Worm (Caenorhabditis elegans) whole organism, L4 larva: ENCODE measurements around the gene C07A9.5.

ENCODE experiments used
- D1046.2 ChIP-seq: fragments of 200-800 bp; sonication (Bioruptor generic); IDR thresholded peaks from 2 replicates; pipeline ENCODE4 v1.3.6; 2022; ENCODE audit warnings: missing genetic modification characterization, missing compliant biosample characterization
- F10B5.3 ChIP-seq: sonication (generic microtip); optimal IDR thresholded peaks from 2 replicates; lab custom pipeline; 2016; ENCODE audit warnings: mild to moderate bottlenecking, missing genetic modification characterization, missing compliant biosample characterization
- R02D3.7 ChIP-seq: fragments of 150-350 bp; sonication (generic microtip); optimal IDR thresholded peaks from 3 replicates; lab custom pipeline; 2014; ENCODE audit warnings: missing biosample characterization, missing genetic modification characterization
- T20F7.1 ChIP-seq: fragments of 200-800 bp; sonication (Bioruptor generic); optimal IDR thresholded peaks from 2 replicates; lab custom pipeline; 2018; ENCODE audit warnings: mild to moderate bottlenecking, missing genetic modification characterization, missing compliant biosample characterization
- T26A8.4 ChIP-seq: fragments of 200-800 bp; sonication (Bioruptor generic); IDR thresholded peaks from 2 replicates; pipeline ENCODE4 v1.3.6; 2022; ENCODE audit warnings: missing genetic modification characterization, missing compliant biosample characterization
- ZK337.2 ChIP-seq: fragments of 200-800 bp; sonication (Bioruptor generic); IDR thresholded peaks from 2 replicates; pipeline ENCODE4 v1.3.6; 2022; ENCODE audit warnings: missing genetic modification reagents, missing genetic modification characterization, missing compliant biosample characterization
- aha-1 ChIP-seq: fragments of 150-350 bp; peaks from one replicate; lab custom pipeline; 2014; ENCODE audit warnings: missing biosample characterization, missing genetic modification characterization
- ces-1 ChIP-seq: fragments of 150-350 bp; sonication (generic microtip); optimal IDR thresholded peaks from 4 replicates; lab custom pipeline; 2014; ENCODE audit warnings: missing biosample characterization, missing genetic modification reagents, missing genetic modification characterization
- cey-2 ChIP-seq: sonication (generic microtip); optimal IDR thresholded peaks from 3 replicates; lab custom pipeline; 2017; ENCODE audit warnings: missing genetic modification characterization, mild to moderate bottlenecking, missing compliant biosample characterization, antibody characterized with exemption, borderline replicate concordance; ENCODE audit not compliant: insufficient read depth
- ctbp-1 ChIP-seq: fragments of 200-800 bp; sonication (Bioruptor generic); IDR thresholded peaks from 2 replicates; pipeline ENCODE4 v1.3.6; 2022; ENCODE audit warnings: missing genetic modification reagents, missing genetic modification characterization, missing compliant biosample characterization
- daf-16 ChIP-seq, 3 experiments: sonication (generic microtip); optimal IDR thresholded peaks; 2 replicates each; lab custom pipeline; 2016 to 2017; ENCODE audit warnings: missing genetic modification characterization in 3 of 3, missing genetic modification reagents in 3 of 3, mild to moderate bottlenecking in 2 of 3, missing compliant biosample characterization in 2 of 3, missing biosample characterization in 1 of 3, moderate library complexity in 1 of 3
- dmd-6 ChIP-seq: fragments of 200-800 bp; sonication (Bioruptor generic); IDR thresholded peaks from 2 replicates; pipeline ENCODE4 v1.3.6; 2022; ENCODE audit warnings: missing genetic modification reagents, missing genetic modification characterization, missing compliant biosample characterization
- dmd-9 ChIP-seq: fragments of 200-800 bp; sonication (Bioruptor generic); IDR thresholded peaks from 2 replicates; pipeline ENCODE4 v1.3.6; 2022; ENCODE audit warnings: missing genetic modification reagents, missing genetic modification characterization, missing compliant biosample characterization
- dpl-1 ChIP-seq: fragments of 150-350 bp; optimal IDR thresholded peaks from 2 replicates; lab custom pipeline; 2014; ENCODE audit warnings: missing biosample characterization, missing genetic modification reagents, missing genetic modification characterization
- dve-1 ChIP-seq: sonication (generic microtip); optimal IDR thresholded peaks from 2 replicates; lab custom pipeline; 2017; ENCODE audit warnings: antibody characterized with exemption, mild to moderate bottlenecking, missing genetic modification characterization, missing compliant biosample characterization; ENCODE audit not compliant: insufficient read depth
- gei-8 ChIP-seq: fragments of 200-800 bp; sonication (Bioruptor generic); optimal IDR thresholded peaks from 2 replicates; lab custom pipeline; 2018; ENCODE audit warnings: mild to moderate bottlenecking, missing genetic modification characterization, missing compliant biosample characterization
- hif-1 ChIP-seq, 2 experiments: sonication (generic microtip); optimal IDR thresholded peaks; 2 replicates each; lab custom pipeline; 2016 to 2017; ENCODE audit warnings: missing compliant biosample characterization in 2 of 2, missing genetic modification characterization in 2 of 2, missing genetic modification reagents in 2 of 2, missing genotype in 2 of 2, mild to moderate bottlenecking in 1 of 2
- hlh-11 ChIP-seq: fragments of 200-800 bp; sonication (Bioruptor generic); optimal IDR thresholded peaks from 2 replicates; lab custom pipeline; 2018; ENCODE audit warnings: mild to moderate bottlenecking, missing genetic modification characterization, missing compliant biosample characterization
- hlh-30 ChIP-seq: sonication (generic microtip); optimal IDR thresholded peaks from 2 replicates; lab custom pipeline; 2017; ENCODE audit warnings: antibody characterized with exemption, mild to moderate bottlenecking, missing genetic modification characterization, missing compliant biosample characterization; ENCODE audit not compliant: insufficient read depth
- jun-1 ChIP-seq: fragments of 150-350 bp; optimal IDR thresholded peaks from 2 replicates; lab custom pipeline; 2014; ENCODE audit warnings: missing biosample characterization, missing genetic modification reagents, missing genetic modification characterization
- lin-1 ChIP-seq: fragments of 200-800 bp; sonication (Bioruptor generic); IDR thresholded peaks from 2 replicates; pipeline ENCODE4 v1.3.6; 2022; ENCODE audit warnings: missing genetic modification reagents, missing genetic modification characterization, missing compliant biosample characterization
- lin-13 ChIP-seq: fragments of 150-350 bp; optimal IDR thresholded peaks from 2 replicates; lab custom pipeline; 2014; ENCODE audit warnings: missing biosample characterization, missing genetic modification reagents, missing genetic modification characterization
- lin-15B ChIP-seq: fragments of 150-350 bp; sonication (generic microtip); optimal IDR thresholded peaks from 3 replicates; lab custom pipeline; 2014; ENCODE audit warnings: missing biosample characterization, missing genetic modification characterization
- lin-29 ChIP-seq: fragments of 200-800 bp; sonication (Bioruptor generic); IDR thresholded peaks from 2 replicates; pipeline ENCODE4 v1.3.6; 2022; ENCODE audit warnings: missing genetic modification reagents, missing genetic modification characterization, missing compliant biosample characterization
- lin-38 ChIP-seq: fragments of 200-800 bp; sonication (Bioruptor generic); IDR thresholded peaks from 2 replicates; pipeline ENCODE4 v1.3.6; 2022; ENCODE audit warnings: missing genetic modification reagents, missing genetic modification characterization, missing compliant biosample characterization
- lsy-2 ChIP-seq, 2 experiments: fragments of 150-350 bp in 1 of 2; sonication (generic microtip) in 1 of 2; optimal IDR thresholded peaks; 2 replicates each; lab custom pipeline; 2014 to 2017; ENCODE audit warnings: missing biosample characterization in 2 of 2, missing genetic modification characterization in 2 of 2
- madf-9 ChIP-seq: fragments of 200-800 bp; sonication (Bioruptor generic); conservative IDR thresholded peaks from 2 replicates; pipeline ENCODE4 v1.3.6; 2022; ENCODE audit warnings: missing genetic modification reagents, missing genetic modification characterization, missing compliant biosample characterization
- mdl-1 ChIP-seq, 2 experiments: fragments of 150-350 bp in 1 of 2; sonication (generic microtip) in 1 of 2; optimal IDR thresholded peaks; 2 replicates each; lab custom pipeline; 2014 to 2017; ENCODE audit warnings: missing biosample characterization in 2 of 2, missing genetic modification characterization in 2 of 2
- mes-2 ChIP-seq: sonication (generic microtip); optimal IDR thresholded peaks from 2 replicates; lab custom pipeline; 2016; ENCODE audit warnings: missing genotype, mild to moderate bottlenecking, missing genetic modification characterization, missing compliant biosample characterization; ENCODE audit not compliant: poor library complexity, severe bottlenecking
- mxl-3 ChIP-seq: fragments of 200-800 bp; sonication (Bioruptor generic); optimal IDR thresholded peaks from 2 replicates; lab custom pipeline; 2018; ENCODE audit warnings: mild to moderate bottlenecking, missing genetic modification characterization, missing compliant biosample characterization
- nhr-11 ChIP-seq: fragments of 150-350 bp; optimal IDR thresholded peaks from 2 replicates; lab custom pipeline; 2014; ENCODE audit warnings: missing biosample characterization, missing genetic modification characterization
- nhr-111 ChIP-seq: fragments of 200-800 bp; sonication (Bioruptor generic); optimal IDR thresholded peaks from 2 replicates; lab custom pipeline; 2018; ENCODE audit warnings: mild to moderate bottlenecking, missing genetic modification characterization, missing compliant biosample characterization
- nhr-42 ChIP-seq: fragments of 200-800 bp; sonication (Bioruptor generic); IDR thresholded peaks from 2 replicates; pipeline ENCODE4 v1.3.6; 2022; ENCODE audit warnings: missing genetic modification characterization, missing compliant biosample characterization
- nhr-48 ChIP-seq: sonication (generic microtip); optimal IDR thresholded peaks from 2 replicates; lab custom pipeline; 2016; ENCODE audit warnings: mild to moderate bottlenecking, missing genetic modification characterization, missing compliant biosample characterization
- nhr-76 ChIP-seq: fragments of 150-350 bp; optimal IDR thresholded peaks from 2 replicates; lab custom pipeline; 2014; ENCODE audit warnings: missing biosample characterization, missing genetic modification characterization
- nhr-77 ChIP-seq: fragments of 150-350 bp; optimal IDR thresholded peaks from 2 replicates; lab custom pipeline; 2014; ENCODE audit warnings: missing biosample characterization, missing genetic modification characterization
- rbr-2 ChIP-seq: sonication (generic microtip); optimal IDR thresholded peaks from 2 replicates; lab custom pipeline; 2016; ENCODE audit warnings: missing genotype, missing genetic modification characterization, missing compliant biosample characterization
- saeg-2 ChIP-seq: fragments of 200-800 bp; sonication (Bioruptor generic); IDR thresholded peaks from 2 replicates; pipeline ENCODE4 v1.3.6; 2022; ENCODE audit warnings: missing genetic modification reagents, missing genetic modification characterization, missing compliant biosample characterization
- sdz-12 ChIP-seq: fragments of 200-800 bp; sonication (Bioruptor generic); optimal IDR thresholded peaks from 2 replicates; lab custom pipeline; 2018; ENCODE audit warnings: mild to moderate bottlenecking, missing genetic modification characterization, missing compliant biosample characterization
- skn-1 ChIP-seq: fragments of 150-350 bp; optimal IDR thresholded peaks from 2 replicates; lab custom pipeline; 2014; ENCODE audit warnings: missing biosample characterization, missing genetic modification characterization
- snpc-4 ChIP-seq: fragments of 150-350 bp; optimal IDR thresholded peaks from 2 replicates; lab custom pipeline; 2014; ENCODE audit warnings: missing biosample characterization, missing genetic modification characterization
- tag-97 ChIP-seq: fragments of 200-800 bp; sonication (Bioruptor generic); IDR thresholded peaks from 2 replicates; pipeline ENCODE4 v1.3.6; 2022; ENCODE audit warnings: missing genetic modification characterization, missing compliant biosample characterization
- tra-1 ChIP-seq: fragments of 200-800 bp; sonication (Bioruptor generic); IDR thresholded peaks from 2 replicates; pipeline ENCODE4 v1.3.6; 2022; ENCODE audit warnings: missing genetic modification reagents, missing genetic modification characterization, missing compliant biosample characterization
- unc-130 ChIP-seq: sonication (generic microtip); optimal IDR thresholded peaks from 2 replicates; lab custom pipeline; 2016; ENCODE audit warnings: missing genetic modification reagents, missing genetic modification characterization, missing compliant biosample characterization
- unc-62 ChIP-seq, 3 experiments: fragments of 150-350 bp in 1 of 3; sonication (generic microtip); optimal IDR thresholded peaks in 2 of 3; peaks in 1 of 3; 1 replicate in 1 of 3; 2 replicates in 2 of 3; lab custom pipeline; 2014 to 2017; ENCODE audit warnings: missing biosample characterization in 3 of 3, missing genetic modification characterization in 3 of 3, missing genetic modification reagents in 3 of 3, missing genotype in 1 of 3
- zag-1 ChIP-seq: fragments of 150-350 bp; optimal IDR thresholded peaks from 2 replicates; lab custom pipeline; 2014; ENCODE audit warnings: missing biosample characterization, missing genetic modification characterization
- zip-2 ChIP-seq: fragments of 150-350 bp; optimal IDR thresholded peaks from 2 replicates; lab custom pipeline; 2014; ENCODE audit warnings: missing biosample characterization, missing genetic modification characterization
- ztf-11 ChIP-seq: fragments of 150-350 bp; optimal IDR thresholded peaks from 2 replicates; lab custom pipeline; 2014; ENCODE audit warnings: missing biosample characterization, missing genetic modification characterization
- ztf-7 ChIP-seq: fragments of 150-350 bp; optimal IDR thresholded peaks from 2 replicates; lab custom pipeline; 2014; ENCODE audit warnings: missing biosample characterization, missing genetic modification characterization

C07A9.5 gene

DNA sequence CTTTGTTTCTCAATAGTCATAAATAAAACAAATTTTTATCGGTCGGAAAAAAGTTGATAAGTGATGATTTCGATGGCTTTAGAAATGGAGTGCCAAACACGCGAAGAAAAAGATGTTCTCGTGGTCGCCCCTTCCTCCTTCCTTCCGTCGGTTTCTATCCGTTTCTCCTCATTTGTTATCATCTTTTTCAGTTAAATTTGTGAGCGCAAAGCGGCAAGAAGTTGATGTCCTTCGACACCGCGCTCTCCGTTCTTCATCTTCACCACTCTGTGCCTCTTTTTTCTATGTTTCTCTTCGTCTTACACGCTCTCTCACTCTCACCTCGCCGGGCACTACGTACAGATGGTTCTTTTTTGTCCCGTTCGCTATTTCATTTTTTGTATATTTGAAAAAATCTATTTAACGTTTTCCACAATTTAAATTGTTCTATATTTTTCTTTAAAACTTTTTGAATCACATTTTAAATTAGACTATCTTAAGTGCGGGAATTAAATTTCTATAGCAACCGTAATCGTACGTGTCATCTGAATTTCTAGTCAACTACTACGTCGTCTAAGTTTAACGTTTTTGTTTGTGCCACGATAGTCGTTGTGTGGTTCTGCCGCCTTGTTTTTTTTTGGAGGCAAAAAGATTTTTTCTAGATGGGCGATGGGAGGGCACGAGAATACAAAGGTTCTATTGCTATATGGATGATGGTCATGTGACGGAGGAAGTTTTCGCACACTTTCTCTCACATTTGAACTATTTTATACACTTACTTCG, 16.2 kb upstream of the C07A9.5 start:
- no peak for TF ChIP-seq nhr-77 (tag; lab: Kevin White, UChicago)
- no peak for TF ChIP-seq dpl-1 (GFP tag; lab: Kevin White, UChicago)
- no peak for TF ChIP-seq zip-2 (tag; lab: Kevin White, UChicago)
- TF ChIP-seq cey-2 (tag; lab: Kevin White, UChicago), result no peak
- no peak for TF ChIP-seq lin-29
- no peak for TF ChIP-seq ZK337.2
- no peak for TF ChIP-seq ztf-11 (tag; lab: Kevin White, UChicago)
- no peak for TF ChIP-seq jun-1 (tag; lab: Kevin White, UChicago)
- peak in 1 of 2 experiments; percentile 84 for TF ChIP-seq unc-62 (GFP tag; optimal IDR thresholded peaks at IDR 0.05 in 1 of 2; lab: Kevin White, UChicago)
- no peak for TF ChIP-seq unc-62 (tag; optimal IDR thresholded peaks at IDR 0.05; lab: Kevin White, UChicago)
- TF ChIP-seq T20F7.1 (GFP tag; lab: Kevin White, UChicago), result no peak
- peak; percentile 71 for TF ChIP-seq ctbp-1
- TF ChIP-seq lin-15B, result no peak
- no peak for TF ChIP-seq snpc-4
- TF ChIP-seq hif-1 (tag; optimal IDR thresholded peaks at IDR 0.05; lab: Kevin White, UChicago), result no peak
- TF ChIP-seq R02D3.7 (tag; lab: Kevin White, UChicago), result no peak
- no peak for TF ChIP-seq skn-1
- no peak for TF ChIP-seq nhr-111
- no peak for TF ChIP-seq F10B5.3
- no peak for TF ChIP-seq gei-8 (GFP tag; lab: Kevin White, UChicago)
- peak; percentile 17 to 78 for TF ChIP-seq mdl-1 (tag; optimal IDR thresholded peaks at IDR 0.05; lab: Kevin White, UChicago)
- TF ChIP-seq mes-2 (tag; lab: Kevin White, UChicago), result peak; percentile 41
- peak; percentile 77 for TF ChIP-seq mxl-3 (GFP tag; lab: Kevin White, UChicago)
- TF ChIP-seq hlh-11 (tag; lab: Kevin White, UChicago), result peak; percentile 58
- TF ChIP-seq ces-1 (GFP tag; lab: Kevin White, UChicago), result no peak
- no peak for TF ChIP-seq lin-1 (GFP tag; lab: Robert Waterston, UW)
- 0 out of 2 replicates have a peak, but pooled peaks have one; percentile 40 for TF ChIP-seq tra-1 (GFP tag; lab: Robert Waterston, UW)
- no peak for TF ChIP-seq dmd-9 (GFP tag; lab: Robert Waterston, UW)
- TF ChIP-seq ztf-7 (tag; lab: Kevin White, UChicago), result no peak
- no peak for TF ChIP-seq unc-130 (GFP tag; lab: Kevin White, UChicago)
- TF ChIP-seq T26A8.4 (GFP tag; lab: Robert Waterston, UW), result no peak
- TF ChIP-seq dve-1, result peak; percentile 40
- no peak for TF ChIP-seq lin-13 (GFP tag; lab: Kevin White, UChicago)
- no peak for TF ChIP-seq nhr-42 (GFP tag; lab: Robert Waterston, UW)
- no peak for TF ChIP-seq nhr-76
- peak; percentile 35 for TF ChIP-seq rbr-2 (tag; lab: Kevin White, UChicago)
- TF ChIP-seq lsy-2 (tag; optimal IDR thresholded peaks at IDR 0.05; lab: Kevin White, UChicago), result peak in 1 of 2 experiments; percentile 38
- TF ChIP-seq aha-1 (tag; lab: Kevin White, UChicago), result peak; percentile 80
- TF ChIP-seq madf-9 (GFP tag; lab: Robert Waterston, UW), result no peak
- TF ChIP-seq saeg-2 (GFP tag; lab: Robert Waterston, UW), result no peak
- no peak for TF ChIP-seq zag-1 (tag; lab: Kevin White, UChicago)
- no peak for TF ChIP-seq tag-97 (GFP tag; lab: Robert Waterston, UW)
- TF ChIP-seq lin-38 (GFP tag; lab: Robert Waterston, UW), result no peak
- TF ChIP-seq sdz-12 (GFP tag; lab: Kevin White, UChicago), result no peak
- TF ChIP-seq dmd-6 (GFP tag; lab: Robert Waterston, UW), result peak; percentile 37
- peak; percentile 65 for TF ChIP-seq hlh-30 (tag; lab: Kevin White, UChicago)
- TF ChIP-seq daf-16 (GFP tag; optimal IDR thresholded peaks at IDR 0.05; lab: Kevin White, UChicago), result no peak
- no peak for TF ChIP-seq daf-16 (tag; optimal IDR thresholded peaks at IDR 0.05; lab: Kevin White, UChicago)
- TF ChIP-seq D1046.2 (GFP tag; lab: Robert Waterston, UW), result no peak
- TF ChIP-seq nhr-11, result peak; percentile 5
- TF ChIP-seq nhr-48 (tag; lab: Kevin White, UChicago), result no peak
